Fruit fly (Drosophila melanogaster) whole organism, embryonic: Measurements from ENCODE around the gene CG18473.

Source experiments
- Bgb ChIP-seq: fragments of 200-800 bp; sonication (Bioruptor generic); IDR thresholded peaks from 2 replicates; pipeline ENCODE4 v1.3.6; 2022; ENCODE audit warnings: missing biosample characterization, missing genetic modification characterization; ENCODE audit not compliant: partially characterized antibody
- CG1024 ChIP-seq: fragments of 200-800 bp; sonication (Bioruptor generic); IDR thresholded peaks from 2 replicates; pipeline ENCODE4 v1.3.6; 2022; ENCODE audit warnings: missing biosample characterization, missing genetic modification characterization
- CG10543 ChIP-seq: fragments of 200-800 bp; sonication (Bioruptor generic); optimal IDR thresholded peaks from 3 replicates; lab custom pipeline; 2017; ENCODE audit warnings: missing biosample characterization, mild to moderate bottlenecking, missing genetic modification characterization, moderate library complexity
- CG11695 ChIP-seq: fragments of 200-800 bp; sonication (Bioruptor generic); IDR thresholded peaks from 3 replicates; pipeline ENCODE4 v1.3.6; 2022; ENCODE audit warnings: missing biosample characterization, missing genetic modification characterization
- CG12391 ChIP-seq: fragments of 200-800 bp; sonication (Bioruptor generic); optimal IDR thresholded peaks from 3 replicates; lab custom pipeline; 2018; ENCODE audit warnings: missing biosample characterization, mild to moderate bottlenecking, missing genetic modification characterization, moderate library complexity
- CG13296 ChIP-seq: fragments of 200-800 bp; sonication (Bioruptor generic); optimal IDR thresholded peaks from 3 replicates; lab custom pipeline; 2018; ENCODE audit warnings: missing biosample characterization, mild to moderate bottlenecking, missing genetic modification characterization
- CG13624 ChIP-seq: fragments of 200-800 bp; sonication (Bioruptor generic); optimal IDR thresholded peaks from 2 replicates; lab custom pipeline; 2016; ENCODE audit warnings: missing biosample characterization, missing genetic modification characterization
- CG13894 ChIP-seq: fragments of 200-800 bp; sonication (Bioruptor generic); optimal IDR thresholded peaks from 3 replicates; lab custom pipeline; 2018; ENCODE audit warnings: missing biosample characterization, mild to moderate bottlenecking, missing genetic modification characterization, moderate library complexity
- CG14441 ChIP-seq: fragments of 200-800 bp; sonication (Bioruptor generic); IDR thresholded peaks from 2 replicates; pipeline ENCODE4 v1.3.6; 2022; ENCODE audit warnings: missing biosample characterization, missing genetic modification characterization
- CG15479 ChIP-seq: fragments of 200-800 bp; sonication (Bioruptor generic); optimal IDR thresholded peaks from 3 replicates; lab custom pipeline; 2019; ENCODE audit warnings: missing biosample characterization, mild to moderate bottlenecking, missing genetic modification characterization, moderate library complexity
- CG17328 ChIP-seq: fragments of 200-800 bp; sonication (Bioruptor generic); IDR thresholded peaks from 2 replicates; pipeline ENCODE4 v1.3.6; 2022; ENCODE audit warnings: missing biosample characterization, missing genetic modification characterization
- CG2199 ChIP-seq: fragments of 200-800 bp; sonication (Bioruptor generic); IDR thresholded peaks from 3 replicates; pipeline ENCODE4 v1.3.6; 2022; ENCODE audit warnings: missing biosample characterization, missing genetic modification characterization
- CG31388 ChIP-seq: fragments of 200-800 bp; sonication (Bioruptor generic); optimal IDR thresholded peaks from 2 replicates; lab custom pipeline; 2016; ENCODE audit warnings: missing biosample characterization, missing genetic modification characterization
- CG32532 ChIP-seq: fragments of 200-800 bp; sonication (Bioruptor generic); IDR thresholded peaks from 2 replicates; pipeline ENCODE4 v1.3.6; 2022; ENCODE audit warnings: missing biosample characterization, missing genetic modification characterization
- CG42726 ChIP-seq: fragments of 200-800 bp; sonication (Bioruptor generic); IDR thresholded peaks from 2 replicates; pipeline ENCODE4 v1.3.6; 2022; ENCODE audit warnings: missing biosample characterization, missing genetic modification characterization; ENCODE audit not compliant: partially characterized antibody
- CG5180 ChIP-seq: fragments of 200-800 bp; sonication (Bioruptor generic); optimal IDR thresholded peaks from 3 replicates; lab custom pipeline; 2017; ENCODE audit warnings: missing biosample characterization, missing genetic modification characterization, mild to moderate bottlenecking, moderate library complexity, missing genetic modification reagents
- CG6654 ChIP-seq: fragments of 200-800 bp; sonication (Bioruptor generic); optimal IDR thresholded peaks from 2 replicates; lab custom pipeline; 2017; ENCODE audit warnings: missing biosample characterization, mild to moderate bottlenecking, missing genetic modification characterization
- CG6854 ChIP-seq: fragments of 200-800 bp; sonication (Bioruptor generic); optimal IDR thresholded peaks from 3 replicates; lab custom pipeline; 2017; ENCODE audit warnings: missing biosample characterization, mild to moderate bottlenecking, missing genetic modification characterization
- CHES-1-like ChIP-seq: fragments of 200-800 bp; sonication (Bioruptor generic); optimal IDR thresholded peaks from 2 replicates; lab custom pipeline; 2016; ENCODE audit warnings: missing biosample characterization, missing genetic modification characterization
- HmgD ChIP-seq: fragments of 200-800 bp; sonication (Bioruptor generic); optimal IDR thresholded peaks from 3 replicates; lab custom pipeline; 2016; ENCODE audit warnings: missing biosample characterization, missing genetic modification characterization
- Hr51 ChIP-seq, 2 experiments: fragments of 200-800 bp; sonication (Bioruptor generic); optimal IDR thresholded peaks; 2 replicates in 1 of 2; 3 replicates in 1 of 2; lab custom pipeline; 2016 to 2018; ENCODE audit warnings: missing biosample characterization in 2 of 2, missing genetic modification characterization in 2 of 2, mild to moderate bottlenecking in 1 of 2, moderate library complexity in 1 of 2
- Lhr ChIP-seq: fragments of 200-800 bp; sonication (Bioruptor generic); optimal IDR thresholded peaks from 3 replicates; lab custom pipeline; 2017; ENCODE audit warnings: mild to moderate bottlenecking, missing biosample characterization, missing genetic modification reagents, missing genetic modification characterization
- Med ChIP-seq: fragments of 200-800 bp; sonication (Bioruptor generic); peaks from one replicate; lab custom pipeline; 2016; ENCODE audit warnings: missing biosample characterization, missing genetic modification characterization, mild to moderate bottlenecking, inconsistent platforms, moderate library complexity
- Meics ChIP-seq: fragments of 200-800 bp; sonication (Bioruptor generic); optimal IDR thresholded peaks from 2 replicates; lab custom pipeline; 2017; ENCODE audit warnings: missing biosample characterization, mild to moderate bottlenecking, missing genetic modification characterization
- Oli ChIP-seq: fragments of 200-800 bp; sonication (Bioruptor generic); optimal IDR thresholded peaks from 2 replicates; lab custom pipeline; 2018; ENCODE audit warnings: missing biosample characterization, mild to moderate bottlenecking, missing genetic modification characterization, moderate library complexity
- Opbp ChIP-seq: fragments of 200-800 bp; sonication (Bioruptor generic); IDR thresholded peaks from 3 replicates; pipeline ENCODE4 v1.3.6; 2022; ENCODE audit warnings: missing biosample characterization, missing genetic modification characterization; ENCODE audit not compliant: partially characterized antibody
- TFAM ChIP-seq: fragments of 200-800 bp; sonication (Bioruptor generic); optimal IDR thresholded peaks from 2 replicates; lab custom pipeline; 2017; ENCODE audit warnings: missing biosample characterization, missing genetic modification characterization, inconsistent platforms
- br ChIP-seq: fragments of >200 bp; optimal IDR thresholded peaks from 2 replicates; lab custom pipeline; 2017
- cad ChIP-seq: fragments of >200 bp; optimal IDR thresholded peaks from 2 replicates; lab custom pipeline; 2017; ENCODE audit warnings: missing biosample characterization, missing genetic modification characterization
- dan ChIP-seq: fragments of 200-800 bp; sonication (Bioruptor generic); IDR thresholded peaks from 2 replicates; pipeline ENCODE4 v1.3.6; 2022; ENCODE audit warnings: missing biosample characterization, missing genetic modification characterization
- dm ChIP-seq: fragments of 200-800 bp; sonication (Bioruptor generic); optimal IDR thresholded peaks from 3 replicates; lab custom pipeline; 2016; ENCODE audit warnings: missing biosample characterization, missing genetic modification characterization
- dmrt99B ChIP-seq: fragments of 200-800 bp; sonication (Bioruptor generic); optimal IDR thresholded peaks from 2 replicates; lab custom pipeline; 2018; ENCODE audit warnings: missing biosample characterization, mild to moderate bottlenecking, missing genetic modification characterization, moderate library complexity
- eyg ChIP-seq: fragments of 200-800 bp; sonication (Bioruptor generic); optimal IDR thresholded peaks from 3 replicates; lab custom pipeline; 2016; ENCODE audit warnings: missing biosample characterization, missing genetic modification characterization
- fd102C ChIP-seq: fragments of 200-800 bp; sonication (Bioruptor generic); optimal IDR thresholded peaks from 2 replicates; lab custom pipeline; 2018; ENCODE audit warnings: missing biosample characterization, mild to moderate bottlenecking, missing genetic modification characterization, moderate library complexity
- fd3F ChIP-seq: fragments of 200-800 bp; sonication (Bioruptor generic); optimal IDR thresholded peaks from 2 replicates; lab custom pipeline; 2018; ENCODE audit warnings: missing biosample characterization, mild to moderate bottlenecking, missing genetic modification characterization, moderate library complexity
- hth ChIP-seq: fragments of >200 bp; optimal IDR thresholded peaks from 2 replicates; lab custom pipeline; 2017; ENCODE audit warnings: inconsistent platforms
- kay ChIP-seq: fragments of 200-800 bp; sonication (Bioruptor generic); optimal IDR thresholded peaks from 2 replicates; lab custom pipeline; 2016; ENCODE audit warnings: missing biosample characterization, missing genetic modification characterization
- lbe ChIP-seq: fragments of 200-800 bp; sonication (Bioruptor generic); optimal IDR thresholded peaks from 2 replicates; lab custom pipeline; 2016; ENCODE audit warnings: missing biosample characterization, mild to moderate bottlenecking, missing genetic modification characterization
- lov ChIP-seq, 2 experiments: fragments of 200-800 bp in 1 of 2; fragments of >200 bp in 1 of 2; sonication (Bioruptor generic) in 1 of 2; IDR thresholded peaks in 1 of 2; optimal IDR thresholded peaks in 1 of 2; 2 replicates in 1 of 2; 3 replicates in 1 of 2; pipeline versions ENCODE4 v1.3.6 to Lab custom; 2017 to 2022; ENCODE audit warnings: missing biosample characterization in 1 of 2, missing genetic modification characterization in 1 of 2
- mam ChIP-seq: fragments of 200-800 bp; sonication (Bioruptor generic); optimal IDR thresholded peaks from 3 replicates; lab custom pipeline; 2016; ENCODE audit warnings: missing biosample characterization, missing genetic modification characterization
- oc ChIP-seq: fragments of 200-800 bp; sonication (Bioruptor generic); optimal IDR thresholded peaks from 2 replicates; lab custom pipeline; 2018; ENCODE audit warnings: missing biosample characterization, mild to moderate bottlenecking, missing genetic modification characterization, moderate library complexity
- pb ChIP-seq: fragments of 200-800 bp; sonication (Bioruptor generic); optimal IDR thresholded peaks from 3 replicates; lab custom pipeline; 2016; ENCODE audit warnings: missing biosample characterization, missing genetic modification characterization
- pum ChIP-seq: fragments of 200-800 bp; sonication (Bioruptor generic); optimal IDR thresholded peaks from 2 replicates; lab custom pipeline; 2016; ENCODE audit warnings: missing biosample characterization, missing genetic modification characterization
- pzg ChIP-seq: fragments of 200-800 bp; sonication (Bioruptor generic); optimal IDR thresholded peaks from 3 replicates; lab custom pipeline; 2018; ENCODE audit warnings: missing biosample characterization, mild to moderate bottlenecking, missing genetic modification characterization, moderate library complexity
- ranshi ChIP-seq: fragments of 200-800 bp; sonication (Bioruptor generic); IDR thresholded peaks from 2 replicates; pipeline ENCODE4 v1.3.6; 2022; ENCODE audit warnings: missing biosample characterization, missing genetic modification characterization
- repo ChIP-seq: fragments of 200-800 bp; sonication (Bioruptor generic); optimal IDR thresholded peaks from 2 replicates; lab custom pipeline; 2016; ENCODE audit warnings: missing biosample characterization, missing genetic modification characterization
- row ChIP-seq: fragments of 200-800 bp; sonication (Bioruptor generic); IDR thresholded peaks from 3 replicates; pipeline ENCODE4 v1.3.6; 2022; ENCODE audit warnings: missing biosample characterization, missing genetic modification characterization
- tio ChIP-seq: fragments of 200-800 bp; sonication (Bioruptor generic); optimal IDR thresholded peaks from 2 replicates; lab custom pipeline; 2017; ENCODE audit warnings: missing biosample characterization, missing genetic modification characterization, inconsistent platforms
- vnd ChIP-seq: fragments of 200-800 bp; sonication (Bioruptor generic); IDR thresholded peaks from 3 replicates; pipeline ENCODE4 v1.3.6; 2022; ENCODE audit warnings: missing biosample characterization, missing genetic modification characterization; ENCODE audit not compliant: partially characterized antibody
- wdn ChIP-seq: fragments of 200-800 bp; sonication (Bioruptor generic); IDR thresholded peaks from 2 replicates; pipeline ENCODE4 v1.3.6; 2022; ENCODE audit warnings: missing biosample characterization, missing genetic modification characterization

Gene CG18473

dm6 chr3R:9404104-9404512 is 41.0 kb downstream of the CG18473 start, which contains the start of the genes CG9356, BBIP1 and CG8135 (continued):
- TF ChIP-seq CG13624 (GFP tag; lab: Kevin White, UChicago) (peak; percentile 90), fd102C (GFP tag; lab: Kevin White, UChicago) (peak; percentile 38), CG13894 (no peak), Oli (no peak), TFAM (GFP tag; lab: Kevin White, UChicago) (no peak), CG6854 (peak; percentile 22), CG13296 (GFP tag; lab: Kevin White, UChicago) (peak; percentile 69), fd3F (GFP tag; lab: Kevin White, UChicago) (peak; percentile 29), CHES-1-like (GFP tag; lab: Kevin White, UChicago) (peak; percentile 88), pum (GFP tag; lab: Kevin White, UChicago) (peak; percentile 75), row (GFP tag; lab: Robert Waterston, UW) (peak; percentile 67), Med (GFP tag; lab: Kevin White, UChicago) (peak; percentile 97), pzg (GFP tag; lab: Kevin White, UChicago) (peak; percentile 96), repo (GFP tag; lab: Kevin White, UChicago) (peak; percentile 52), hth (lab: Kevin White, UChicago) (no peak), CG10543 (GFP tag; lab: Kevin White, UChicago) (peak; percentile 50), CG17328 (GFP tag; lab: Robert Waterston, UW) (peak; percentile 64), ranshi (GFP tag; lab: Robert Waterston, UW) (peak; percentile 59), dm (GFP tag; lab: Kevin White, UChicago) (peak; percentile 73), CG2199 (GFP tag; lab: Robert Waterston, UW) (no peak), Meics (GFP tag; lab: Kevin White, UChicago) (peak; percentile 41), lov (optimal IDR thresholded peaks at IDR 0.05; lab: Kevin White, UChicago) (no peak), lov (GFP tag; IDR thresholded peaks at IDR 0.05; lab: Robert Waterston, UW) (no peak), lbe (peak; percentile 82), Opbp (GFP tag; lab: Robert Waterston, UW) (peak; percentile 62), CG14441 (GFP tag; lab: Robert Waterston, UW) (peak; percentile 45; the same call in 1 of the 2 replicates), CG31388 (GFP tag; lab: Kevin White, UChicago) (peak; percentile 24), pb (GFP tag; lab: Kevin White, UChicago) (peak; percentile 23), CG11695 (peak; percentile 55; the same call in 1 of the 3 replicates), tio (GFP tag; lab: Kevin White, UChicago) (no peak), CG32532 (GFP tag; lab: Robert Waterston, UW) (peak; percentile 74), vnd (no peak), HmgD (GFP tag; lab: Kevin White, UChicago) (peak; percentile 71), CG15479 (GFP tag; lab: Kevin White, UChicago) (no peak), kay (GFP tag; lab: Kevin White, UChicago) (peak; percentile 57), eyg (peak; percentile 64), CG12391 (peak; percentile 87), dmrt99B (no peak), dan (no peak), CG1024 (GFP tag; lab: Robert Waterston, UW) (peak; percentile 62; the same call in 1 of the 2 replicates), wdn (GFP tag; lab: Robert Waterston, UW) (no peak), CG5180 (no peak), Lhr (peak; percentile 84), mam (peak; percentile 86), Bgb (GFP tag; lab: Robert Waterston, UW) (no peak), br (no peak), Hr51 (GFP tag; optimal IDR thresholded peaks at IDR 0.05; lab: Kevin White, UChicago) (peak in 1 of 2 experiments; percentile 82), cad (GFP tag; lab: Kevin White, UChicago) (no peak), oc (no peak), CG42726 (GFP tag; lab: Robert Waterston, UW) (no peak), CG6654 (GFP tag; lab: Kevin White, UChicago) (no peak)
